Worm (Caenorhabditis elegans) whole organism, midembryonic: Measurements from ENCODE around the gene C27D6.15.

Experiments
- T22C8.4 ChIP-seq: fragments of 200-800 bp; sonication (Bioruptor generic); IDR thresholded peaks from 2 replicates; pipeline ENCODE4 v1.3.6; 2022; ENCODE audit warnings: missing genetic modification characterization, missing compliant biosample characterization
- cog-1 ChIP-seq: sonication (generic microtip); optimal IDR thresholded peaks from 2 replicates; lab custom pipeline; 2016; ENCODE audit warnings: missing genetic modification characterization, missing compliant biosample characterization
- flt-1 ChIP-seq: fragments of 200-800 bp; sonication (Bioruptor generic); IDR thresholded peaks from 2 replicates; pipeline ENCODE4 v1.3.6; 2022; ENCODE audit warnings: missing genetic modification characterization, missing compliant biosample characterization
- tab-1 ChIP-seq: fragments of 200-800 bp; sonication (Bioruptor generic); IDR thresholded peaks from 2 replicates; pipeline ENCODE4 v1.3.6; 2022; ENCODE audit warnings: missing genetic modification characterization, missing compliant biosample characterization
- ztf-23 ChIP-seq: fragments of 200-800 bp; sonication (Bioruptor generic); IDR thresholded peaks from 2 replicates; pipeline ENCODE4 v1.3.6; 2022; ENCODE audit warnings: missing genetic modification reagents, missing genetic modification characterization, missing compliant biosample characterization
- ztf-29 ChIP-seq: fragments of 200-800 bp; sonication (Bioruptor generic); IDR thresholded peaks from 2 replicates; pipeline ENCODE4 v1.3.6; 2022; ENCODE audit warnings: missing genetic modification reagents, missing genetic modification characterization, missing compliant biosample characterization

DNA sequence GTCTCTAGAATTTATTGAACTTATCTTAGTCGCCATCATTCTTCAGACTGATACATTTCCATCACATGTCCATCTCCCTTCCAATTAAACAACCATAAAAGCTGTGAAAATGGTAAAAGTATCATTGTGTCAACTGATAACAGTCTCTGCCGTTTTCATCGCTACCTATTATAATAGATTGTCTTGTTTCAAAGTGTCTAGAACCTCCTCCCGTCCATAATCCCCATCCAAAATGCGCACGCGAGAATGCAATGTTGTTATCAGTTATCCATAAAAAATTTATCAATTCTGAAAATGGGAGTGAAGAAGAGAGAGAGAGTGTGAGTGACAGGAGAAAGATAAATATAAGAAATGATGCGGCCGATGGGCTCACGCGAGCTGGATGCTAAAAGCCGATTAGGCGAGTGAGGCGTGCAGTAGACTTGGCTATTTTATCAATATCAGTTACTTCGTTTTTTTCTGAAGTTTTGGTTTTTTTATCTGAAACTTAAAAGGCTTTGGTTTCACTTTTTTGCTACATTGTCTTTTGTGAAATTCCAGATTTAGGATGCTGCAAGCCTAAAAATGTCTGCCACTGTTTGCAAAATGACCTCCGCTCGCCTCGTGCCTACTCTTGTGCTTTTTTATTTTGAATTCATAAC lies 30.3 kb downstream of the C27D6.15 start:
- TF ChIP-seq flt-1 (GFP tag; lab: Robert Waterston, UW): no peak
- TF ChIP-seq ztf-23 (GFP tag; lab: Robert Waterston, UW): no peak
- no peak for TF ChIP-seq ztf-29
- no peak for TF ChIP-seq tab-1 (GFP tag; lab: Robert Waterston, UW)
- no peak for TF ChIP-seq T22C8.4 (GFP tag; lab: Robert Waterston, UW)
- TF ChIP-seq cog-1 (tag; lab: Kevin White, UChicago): no peak
